Fruit fly (Drosophila melanogaster) whole organism, prepupa: ENCODE results near the gene CG46394.

Experiments used
- Blimp-1 ChIP-seq: fragments of 200-800 bp; sonication (Bioruptor generic); optimal IDR thresholded peaks from 3 replicates; lab custom pipeline; 2017; ENCODE audit warnings: missing biosample characterization, missing genetic modification characterization, mild to moderate bottlenecking, moderate library complexity, missing genetic modification reagents
- CG10669 ChIP-seq: fragments of 200-800 bp; sonication (Bioruptor generic); optimal IDR thresholded peaks from 3 replicates; lab custom pipeline; 2018; ENCODE audit warnings: missing biosample characterization, mild to moderate bottlenecking, missing genetic modification characterization, moderate library complexity
- CG11294 ChIP-seq: fragments of 200-800 bp; sonication (Bioruptor generic); IDR thresholded peaks from 2 replicates; pipeline ENCODE4 v1.3.6; 2022; ENCODE audit warnings: missing biosample characterization, missing genetic modification characterization
- CG11762 ChIP-seq: fragments of 200-800 bp; sonication (Bioruptor generic); optimal IDR thresholded peaks from 3 replicates; lab custom pipeline; 2016; ENCODE audit warnings: missing biosample characterization, missing genetic modification characterization; ENCODE audit not compliant: insufficient read depth
- CG11902 ChIP-seq: fragments of 200-800 bp; sonication (Bioruptor generic); optimal IDR thresholded peaks from 3 replicates; lab custom pipeline; 2016; ENCODE audit warnings: missing biosample characterization, missing genetic modification characterization
- CG15336 ChIP-seq: fragments of 200-800 bp; sonication (Bioruptor generic); IDR thresholded peaks from 2 replicates; pipeline ENCODE4 v1.3.6; 2022; ENCODE audit warnings: missing biosample characterization, missing genetic modification characterization
- CG1621 ChIP-seq: fragments of 200-800 bp; sonication (Bioruptor generic); optimal IDR thresholded peaks from 3 replicates; lab custom pipeline; 2018; ENCODE audit warnings: missing biosample characterization, mild to moderate bottlenecking, missing genetic modification characterization
- CG16779 ChIP-seq: fragments of 200-800 bp; sonication (Bioruptor generic); optimal IDR thresholded peaks from 3 replicates; lab custom pipeline; 2017; ENCODE audit warnings: missing biosample characterization, mild to moderate bottlenecking, missing genetic modification characterization
- CG31627 ChIP-seq: fragments of 200-800 bp; sonication (Bioruptor generic); optimal IDR thresholded peaks from 3 replicates; lab custom pipeline; 2016; ENCODE audit warnings: missing biosample characterization, missing genetic modification characterization
- CG32006 ChIP-seq: fragments of 200-800 bp; sonication (Bioruptor generic); optimal IDR thresholded peaks from 3 replicates; lab custom pipeline; 2017; ENCODE audit warnings: missing biosample characterization, mild to moderate bottlenecking, missing genetic modification characterization
- CG34406 ChIP-seq: fragments of 200-800 bp; sonication (Bioruptor generic); optimal IDR thresholded peaks from 3 replicates; lab custom pipeline; 2016; ENCODE audit warnings: missing biosample characterization, missing genetic modification characterization
- CG4318 ChIP-seq: fragments of 200-800 bp; sonication (Bioruptor generic); optimal IDR thresholded peaks from 3 replicates; lab custom pipeline; 2017; ENCODE audit warnings: missing biosample characterization, mild to moderate bottlenecking, missing genetic modification characterization
- CG6163 ChIP-seq: fragments of 200-800 bp; sonication (Bioruptor generic); IDR thresholded peaks from 3 replicates; pipeline ENCODE4 v1.3.6; 2022; ENCODE audit warnings: missing biosample characterization, missing genetic modification characterization
- CG6276 ChIP-seq: fragments of 200-800 bp; sonication (Bioruptor generic); optimal IDR thresholded peaks from 2 replicates; lab custom pipeline; 2017; ENCODE audit warnings: missing biosample characterization, mild to moderate bottlenecking, missing genetic modification characterization
- CG6792 ChIP-seq: fragments of 200-800 bp; sonication (Bioruptor generic); optimal IDR thresholded peaks from 3 replicates; lab custom pipeline; 2016; ENCODE audit warnings: missing biosample characterization, missing genetic modification characterization
- CG6808 ChIP-seq: fragments of 200-800 bp; sonication (Bioruptor generic); optimal IDR thresholded peaks from 3 replicates; lab custom pipeline; 2017; ENCODE audit warnings: missing biosample characterization, missing genetic modification characterization, mild to moderate bottlenecking, moderate library complexity, missing genetic modification reagents
- CG6854 ChIP-seq: fragments of 200-800 bp; sonication (Bioruptor generic); optimal IDR thresholded peaks from 2 replicates; lab custom pipeline; 2017; ENCODE audit warnings: missing biosample characterization, mild to moderate bottlenecking, missing genetic modification characterization
- CG7368 ChIP-seq: fragments of 200-800 bp; sonication (Bioruptor generic); optimal IDR thresholded peaks from 3 replicates; lab custom pipeline; 2016; ENCODE audit warnings: missing biosample characterization, missing genetic modification characterization
- CG8119 ChIP-seq: fragments of 200-800 bp; sonication (Bioruptor generic); IDR thresholded peaks from 3 replicates; pipeline ENCODE4 v1.3.6; 2022; ENCODE audit warnings: missing biosample characterization, missing genetic modification characterization
- CG8632 ChIP-seq: fragments of 200-800 bp; sonication (Bioruptor generic); optimal IDR thresholded peaks from 3 replicates; lab custom pipeline; 2016; ENCODE audit warnings: missing biosample characterization, missing genetic modification characterization
- Eip75B ChIP-seq: fragments of 200-800 bp; sonication (Bioruptor generic); optimal IDR thresholded peaks from 3 replicates; lab custom pipeline; 2016; ENCODE audit warnings: missing biosample characterization, missing genetic modification characterization
- Eip78C ChIP-seq: fragments of 200-800 bp; sonication (Bioruptor generic); peaks from one replicate; lab custom pipeline; 2016; ENCODE audit warnings: missing biosample characterization, missing genetic modification characterization
- Eip93F ChIP-seq: fragments of 200-800 bp; sonication (Bioruptor generic); optimal IDR thresholded peaks from 2 replicates; lab custom pipeline; 2016; ENCODE audit warnings: missing biosample characterization, mild to moderate bottlenecking, missing genetic modification characterization
- Ets96B ChIP-seq: fragments of 200-800 bp; optimal IDR thresholded peaks from 2 replicates; lab custom pipeline; 2019; ENCODE audit warnings: missing biosample characterization, mild to moderate bottlenecking, missing genetic modification characterization, moderate library complexity
- Gug ChIP-seq: fragments of 200-800 bp; sonication (Bioruptor generic); IDR thresholded peaks from 2 replicates; pipeline ENCODE4 v1.3.6; 2022; ENCODE audit warnings: missing biosample characterization, missing genetic modification characterization
- Hr38 ChIP-seq: sonication (Bioruptor generic); optimal IDR thresholded peaks from 2 replicates; lab custom pipeline; 2016; ENCODE audit warnings: missing biosample characterization, missing genetic modification characterization
- Lpt ChIP-seq: fragments of 200-800 bp; sonication (Bioruptor generic); optimal IDR thresholded peaks from 3 replicates; lab custom pipeline; 2016; ENCODE audit warnings: missing biosample characterization, missing genetic modification characterization
- Met ChIP-seq: fragments of 200-800 bp; sonication (Bioruptor generic); optimal IDR thresholded peaks from 3 replicates; lab custom pipeline; 2016; ENCODE audit warnings: missing biosample characterization, missing genetic modification characterization
- OdsH ChIP-seq: fragments of 200-800 bp; sonication (Bioruptor generic); optimal IDR thresholded peaks from 3 replicates; lab custom pipeline; 2016; ENCODE audit warnings: missing biosample characterization, missing genetic modification characterization
- Sox102F ChIP-seq: fragments of 200-800 bp; sonication (Bioruptor generic); optimal IDR thresholded peaks from 2 replicates; lab custom pipeline; 2016; ENCODE audit warnings: missing biosample characterization, mild to moderate bottlenecking, missing genetic modification characterization
- Sox14 ChIP-seq: fragments of 200-800 bp; sonication (Bioruptor generic); optimal IDR thresholded peaks from 3 replicates; lab custom pipeline; 2016; ENCODE audit warnings: missing biosample characterization, missing genetic modification characterization
- Sox15 ChIP-seq: fragments of 200-800 bp; sonication (Bioruptor generic); optimal IDR thresholded peaks from 3 replicates; lab custom pipeline; 2016; ENCODE audit warnings: missing biosample characterization, missing genetic modification characterization
- achi ChIP-seq: fragments of 200-800 bp; sonication (Bioruptor generic); optimal IDR thresholded peaks from 3 replicates; lab custom pipeline; 2016; ENCODE audit warnings: missing biosample characterization, missing genetic modification characterization
- acj6 ChIP-seq: fragments of 200-800 bp; sonication (Bioruptor generic); optimal IDR thresholded peaks from 3 replicates; lab custom pipeline; 2016; ENCODE audit warnings: missing biosample characterization, missing genetic modification characterization
- dac ChIP-seq: fragments of 200-800 bp; sonication (Bioruptor generic); optimal IDR thresholded peaks from 2 replicates; lab custom pipeline; 2017; ENCODE audit warnings: missing biosample characterization, mild to moderate bottlenecking, missing genetic modification characterization
- dsx ChIP-seq: fragments of 200-800 bp; optimal IDR thresholded peaks from 3 replicates; lab custom pipeline; 2019; ENCODE audit warnings: missing biosample characterization, mild to moderate bottlenecking, missing genetic modification characterization, moderate library complexity; ENCODE audit not compliant: poor library complexity, severe bottlenecking
- eg ChIP-seq: fragments of 200-800 bp; sonication (Bioruptor generic); IDR thresholded peaks from 3 replicates; pipeline ENCODE4 v1.3.6; 2022; ENCODE audit warnings: missing biosample characterization, missing genetic modification characterization
- esn ChIP-seq: fragments of 200-800 bp; sonication (Bioruptor generic); optimal IDR thresholded peaks from 2 replicates; lab custom pipeline; 2016; ENCODE audit warnings: missing biosample characterization, mild to moderate bottlenecking, missing genetic modification characterization, moderate library complexity
- fd59A ChIP-seq: fragments of 200-800 bp; sonication (Bioruptor generic); optimal IDR thresholded peaks from 2 replicates; lab custom pipeline; 2017; ENCODE audit warnings: missing biosample characterization, mild to moderate bottlenecking, missing genetic modification characterization, missing genetic modification reagents
- fkh ChIP-seq: fragments of 200-800 bp; sonication (Bioruptor generic); optimal IDR thresholded peaks from 3 replicates; lab custom pipeline; 2017; ENCODE audit warnings: missing biosample characterization, mild to moderate bottlenecking, missing genetic modification characterization, moderate library complexity
- pdm3 ChIP-seq: fragments of 200-800 bp; sonication (Bioruptor generic); optimal IDR thresholded peaks from 3 replicates; lab custom pipeline; 2016; ENCODE audit warnings: missing biosample characterization, missing genetic modification characterization
- salr ChIP-seq, 2 experiments: fragments of 200-800 bp; sonication (Bioruptor generic); optimal IDR thresholded peaks; 3 replicates each; lab custom pipeline; 2016 to 2018; ENCODE audit warnings: missing biosample characterization in 2 of 2, missing genetic modification characterization in 2 of 2, mild to moderate bottlenecking in 1 of 2
- spab ChIP-seq: fragments of 200-800 bp; sonication (Bioruptor generic); optimal IDR thresholded peaks from 2 replicates; lab custom pipeline; 2017; ENCODE audit warnings: missing biosample characterization, mild to moderate bottlenecking, missing genetic modification characterization, missing genetic modification reagents
- ss ChIP-seq, 2 experiments: fragments of 200-800 bp; sonication (Bioruptor generic); optimal IDR thresholded peaks; 2 replicates in 1 of 2; 3 replicates in 1 of 2; lab custom pipeline; 2017 to 2018; ENCODE audit warnings: mild to moderate bottlenecking in 2 of 2, missing biosample characterization in 2 of 2, missing genetic modification characterization in 2 of 2, moderate library complexity in 1 of 2
- topi ChIP-seq: fragments of 200-800 bp; sonication (Bioruptor generic); optimal IDR thresholded peaks from 3 replicates; lab custom pipeline; 2016; ENCODE audit warnings: missing biosample characterization, missing genetic modification characterization
- vri ChIP-seq: fragments of 200-800 bp; sonication (Bioruptor generic); optimal IDR thresholded peaks from 3 replicates; lab custom pipeline; 2016; ENCODE audit warnings: missing biosample characterization, mild to moderate bottlenecking, missing genetic modification characterization

The CG46394 gene

DNA sequence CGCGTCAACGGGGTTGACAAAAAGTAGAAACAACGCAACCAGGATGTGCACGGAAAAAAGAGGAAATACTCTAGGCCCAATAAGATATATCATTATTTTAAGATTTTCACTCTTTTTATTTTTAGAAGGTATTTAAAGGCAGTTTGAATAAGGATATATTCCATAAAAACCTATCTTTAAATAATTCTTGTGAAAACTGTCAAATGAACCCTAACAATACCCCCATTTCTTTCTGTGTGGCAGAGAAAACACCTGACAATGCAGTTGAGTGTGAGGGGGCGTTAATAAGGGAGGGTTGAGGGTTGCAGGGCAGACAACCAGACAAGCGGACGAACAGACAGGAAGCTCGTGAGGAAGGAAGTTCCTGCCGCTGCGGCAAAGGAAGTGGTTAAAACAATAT lies 48.2 kb upstream of the CG46394 start (continued):
- TF ChIP-seq fkh (no peak), Sox14 (GFP tag; lab: Kevin White, UChicago) (peak; percentile 53), CG11294 (GFP tag; lab: Robert Waterston, UW) (no peak), CG8119 (GFP tag; lab: Robert Waterston, UW) (peak; percentile 68), dsx (peak; percentile 51), spab (GFP tag; lab: Kevin White, UChicago) (peak; percentile 47), fd59A (GFP tag; lab: Kevin White, UChicago) (peak; percentile 36), pdm3 (GFP tag; lab: Kevin White, UChicago) (peak; percentile 59), Eip75B (GFP tag; lab: Kevin White, UChicago) (peak; percentile 62), Met (GFP tag; lab: Kevin White, UChicago) (peak; percentile 48), achi (GFP tag; lab: Kevin White, UChicago) (peak; percentile 51), Sox102F (GFP tag; lab: Kevin White, UChicago) (peak; percentile 43), salr (GFP tag; optimal IDR thresholded peaks at IDR 0.05; lab: Kevin White, UChicago) (peak; percentile 33 to 34), CG34406 (GFP tag; lab: Kevin White, UChicago) (peak; percentile 51)

DNA sequence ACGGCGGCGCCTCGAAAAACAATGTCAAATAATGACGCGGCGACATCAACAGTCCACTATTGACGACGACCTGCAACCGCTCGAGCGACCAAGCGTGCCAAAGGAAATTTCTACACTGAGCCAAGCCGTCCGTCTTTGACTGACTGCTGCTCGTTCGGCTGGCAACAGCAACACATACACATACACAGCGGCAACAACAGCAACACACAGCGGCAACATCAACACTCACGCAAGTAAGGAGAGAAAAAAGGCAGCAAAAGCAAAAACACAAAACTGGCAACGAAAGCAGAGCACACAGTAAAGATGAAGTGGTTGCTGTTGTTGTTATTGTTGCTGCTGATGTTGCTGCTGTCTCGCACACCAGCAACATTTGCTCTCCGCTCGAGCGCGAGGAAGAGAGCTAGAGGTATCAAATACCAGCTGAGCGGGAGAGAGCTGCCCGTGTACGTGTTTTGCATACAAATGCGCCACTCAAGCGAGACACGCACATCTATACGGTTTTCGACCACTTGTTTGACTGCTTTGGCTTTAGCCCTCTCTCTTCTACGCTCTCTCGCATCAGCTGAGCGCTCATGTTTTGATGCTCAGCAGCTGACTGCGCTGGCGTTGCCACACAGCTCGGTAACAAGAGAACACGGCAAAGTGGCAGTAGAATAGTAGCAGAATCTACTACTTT lies 47.0 kb upstream of the CG46394 start:
- peak; percentile 33 for TF ChIP-seq esn
- TF ChIP-seq Ets96B (tag; lab: Kevin White, UChicago), result peak; percentile 55
- peak; percentile 58 for TF ChIP-seq Eip75B (GFP tag; lab: Kevin White, UChicago)
- peak; percentile 72 for TF ChIP-seq CG6854 (GFP tag; lab: Kevin White, UChicago)
- peak; percentile 31 for TF ChIP-seq CG34406 (GFP tag; lab: Kevin White, UChicago)
- TF ChIP-seq Gug, result 0 out of 2 replicates have a peak, but pooled peaks have one; percentile 26
- TF ChIP-seq Sox15 (GFP tag; lab: Kevin White, UChicago), result no peak
- TF ChIP-seq CG6163, result peak; percentile 82
- peak; percentile 20 for TF ChIP-seq CG8632
- peak; percentile 54 for TF ChIP-seq CG32006 (GFP tag; lab: Kevin White, UChicago)
- peak; percentile 82 for TF ChIP-seq Lpt (GFP tag; lab: Kevin White, UChicago)
- TF ChIP-seq salr (GFP tag; optimal IDR thresholded peaks at IDR 0.05; lab: Kevin White, UChicago), result no peak
- peak; percentile 37 for TF ChIP-seq Sox14 (GFP tag; lab: Kevin White, UChicago)
- TF ChIP-seq CG16779 (tag; lab: Kevin White, UChicago), result peak; percentile 85
- no peak for TF ChIP-seq CG11902 (GFP tag; lab: Kevin White, UChicago)
- peak; percentile 66; the same call in 2 of the 3 replicates for TF ChIP-seq eg (GFP tag; lab: Robert Waterston, UW)
- TF ChIP-seq CG11294 (GFP tag; lab: Robert Waterston, UW), result no peak
- peak; percentile 37 for TF ChIP-seq Blimp-1 (GFP tag; lab: Kevin White, UChicago)
- TF ChIP-seq Eip93F, result no peak
- no peak for TF ChIP-seq OdsH
- peak; percentile 15 for TF ChIP-seq pdm3 (GFP tag; lab: Kevin White, UChicago)
- no peak for TF ChIP-seq Hr38 (GFP tag; lab: Kevin White, UChicago)
- peak; percentile 11 for TF ChIP-seq dac (GFP tag; lab: Kevin White, UChicago)
- no peak for TF ChIP-seq CG31627 (GFP tag; lab: Kevin White, UChicago)
- no peak for TF ChIP-seq CG4318 (GFP tag; lab: Kevin White, UChicago)
- TF ChIP-seq acj6, result no peak
- TF ChIP-seq CG15336 (GFP tag; lab: Robert Waterston, UW), result peak; percentile 59
- peak; percentile 62 for TF ChIP-seq CG6808 (GFP tag; lab: Kevin White, UChicago)
- TF ChIP-seq ss (GFP tag; optimal IDR thresholded peaks at IDR 0.05; lab: Kevin White, UChicago), result peak; percentile 87 to 96
- TF ChIP-seq CG11762, result peak; percentile 25
- TF ChIP-seq topi (GFP tag; lab: Kevin White, UChicago), result peak; percentile 23
- TF ChIP-seq CG6792, result peak; percentile 25
- TF ChIP-seq CG7368, result peak; percentile 43
- peak; percentile 28 for TF ChIP-seq Met (GFP tag; lab: Kevin White, UChicago)
- peak; percentile 60 for TF ChIP-seq vri
- peak; percentile 90 for TF ChIP-seq Eip78C
- TF ChIP-seq CG10669, result peak; percentile 43
- peak; percentile 71 for TF ChIP-seq CG1621 (tag; lab: Kevin White, UChicago)
- peak; percentile 57 for TF ChIP-seq CG8119 (GFP tag; lab: Robert Waterston, UW)
- peak; percentile 77 for TF ChIP-seq CG6276 (GFP tag; lab: Kevin White, UChicago)
- TF ChIP-seq spab (GFP tag; lab: Kevin White, UChicago), result peak; percentile 39
